Worm (Caenorhabditis elegans) whole organism, midembryonic: ENCODE measurements around the gene T19C4.1.
A peak's percentile ranks its signal among the peaks of the same experiment; 100 is the strongest.
"Not testable (repeated sequence)": the region's sequence is repeated elsewhere in the genome, so short reads cannot be mapped to it uniquely, and the experiment has no call there.

ENCODE experiments used
- T22C8.4 ChIP-seq: fragments of 200-800 bp; sonication (Bioruptor generic); IDR thresholded peaks from 2 replicates; pipeline ENCODE4 v1.3.6; 2022; ENCODE audit warnings: missing genetic modification characterization, missing compliant biosample characterization
- cog-1 ChIP-seq: sonication (generic microtip); optimal IDR thresholded peaks from 2 replicates; lab custom pipeline; 2016; ENCODE audit warnings: missing genetic modification characterization, missing compliant biosample characterization
- flt-1 ChIP-seq: fragments of 200-800 bp; sonication (Bioruptor generic); IDR thresholded peaks from 2 replicates; pipeline ENCODE4 v1.3.6; 2022; ENCODE audit warnings: missing genetic modification characterization, missing compliant biosample characterization
- klf-2 ChIP-seq: fragments of 200-800 bp; sonication (Bioruptor generic); conservative IDR thresholded peaks from 2 replicates; pipeline ENCODE4 v1.3.6; 2022; ENCODE audit warnings: missing genetic modification reagents, missing genetic modification characterization, missing compliant biosample characterization
- med-1 ChIP-seq: sonication (generic microtip); optimal IDR thresholded peaks from 2 replicates; lab custom pipeline; 2017; ENCODE audit warnings: missing genetic modification characterization, mild to moderate bottlenecking, missing compliant biosample characterization, antibody characterized with exemption, missing genetic modification reagents; ENCODE audit not compliant: insufficient read depth
- ref-1 ChIP-seq: fragments of 200-800 bp; sonication (Bioruptor generic); conservative IDR thresholded peaks from 2 replicates; pipeline ENCODE4 v1.3.6; 2022; ENCODE audit warnings: missing genetic modification reagents, missing genetic modification characterization, missing compliant biosample characterization
- tab-1 ChIP-seq: fragments of 200-800 bp; sonication (Bioruptor generic); IDR thresholded peaks from 2 replicates; pipeline ENCODE4 v1.3.6; 2022; ENCODE audit warnings: missing genetic modification characterization, missing compliant biosample characterization
- ztf-23 ChIP-seq: fragments of 200-800 bp; sonication (Bioruptor generic); IDR thresholded peaks from 2 replicates; pipeline ENCODE4 v1.3.6; 2022; ENCODE audit warnings: missing genetic modification reagents, missing genetic modification characterization, missing compliant biosample characterization
- ztf-29 ChIP-seq: fragments of 200-800 bp; sonication (Bioruptor generic); IDR thresholded peaks from 2 replicates; pipeline ENCODE4 v1.3.6; 2022; ENCODE audit warnings: missing genetic modification reagents, missing genetic modification characterization, missing compliant biosample characterization

T19C4.1 gene

ce11 chrV:11149405-11149804 is at the start of gene T19C4.1:
Gene T19C4.1 (plus strand): TSS chrV:11149705.
- TF ChIP-seq klf-2 (GFP tag; lab: Robert Waterston, UW): no peak
- no peak for TF ChIP-seq ref-1
- no peak for TF ChIP-seq ztf-23 (GFP tag; lab: Robert Waterston, UW)
- no peak for TF ChIP-seq cog-1

- no peak for TF ChIP-seq klf-2 (GFP tag; lab: Robert Waterston, UW)
- TF ChIP-seq cog-1: no peak
- no peak for TF ChIP-seq ztf-29
- no peak for TF ChIP-seq flt-1
- TF ChIP-seq ref-1: no peak
- no peak for TF ChIP-seq T22C8.4 (GFP tag; lab: Robert Waterston, UW)
- TF ChIP-seq med-1: no peak
- no peak for TF ChIP-seq tab-1
- TF ChIP-seq ztf-23 (GFP tag; lab: Robert Waterston, UW): no peak
Observed at ce11 chrV:11104408-11104807, 45.1 kb upstream of the T19C4.1 start.

ce11 chrV:11109647-11110046 is 39.9 kb upstream of the T19C4.1 start, which contains the start of gene Y42A5A.5:
Gene Y42A5A.5 (minus strand): TSS chrV:11109747.
- TF ChIP-seq T22C8.4 (GFP tag; lab: Robert Waterston, UW); cog-1; tab-1: not testable (repeated sequence)

- 0 out of 2 replicates have a peak, but pooled peaks have one; percentile 14 for TF ChIP-seq ref-1
- TF ChIP-seq flt-1: no peak; the same call in none of the 2 replicates
- peak; percentile 72; the same call in 1 of the 2 replicates for TF ChIP-seq ztf-29
- TF ChIP-seq tab-1: no peak; the same call in 1 of the 2 replicates
- peak; percentile 88 for TF ChIP-seq ztf-23 (GFP tag; lab: Robert Waterston, UW)
- TF ChIP-seq klf-2 (GFP tag; lab: Robert Waterston, UW): peak; percentile 40; the same call in 1 of the 2 replicates
- peak; percentile 91 for TF ChIP-seq med-1
- peak; percentile 58 for TF ChIP-seq cog-1
- peak; percentile 66 for TF ChIP-seq T22C8.4 (GFP tag; lab: Robert Waterston, UW)
Observed at ce11 chrV:11113041-11113574, 36.4 kb upstream of the T19C4.1 start, which contains the start of gene erfa-3. Gene erfa-3 (minus strand): TSS chrV:11113091.

- no peak for TF ChIP-seq cog-1
- no peak for TF ChIP-seq med-1
- TF ChIP-seq ztf-29: no peak
- TF ChIP-seq T22C8.4 (GFP tag; lab: Robert Waterston, UW): no peak
- no peak for TF ChIP-seq tab-1
- no peak for TF ChIP-seq klf-2 (GFP tag; lab: Robert Waterston, UW)
- no peak for TF ChIP-seq ztf-23 (GFP tag; lab: Robert Waterston, UW)
Observed at ce11 chrV:11113607-11114006, 35.9 kb upstream of the T19C4.1 start, which contains the start of gene math-33. Gene math-33 (plus strand): TSS chrV:11113907.

- TF ChIP-seq cog-1 (no peak), flt-1 (no peak), med-1 (no peak), ztf-29 (no peak), T22C8.4 (GFP tag; lab: Robert Waterston, UW) (no peak), tab-1 (no peak), ref-1 (no peak), klf-2 (GFP tag; lab: Robert Waterston, UW) (no peak), ztf-23 (GFP tag; lab: Robert Waterston, UW) (no peak)
Observed at ce11 chrV:11118179-11118725, 31.3 kb upstream of the T19C4.1 start.

- no peak for TF ChIP-seq ztf-23 (GFP tag; lab: Robert Waterston, UW)
- no peak for TF ChIP-seq ztf-29
- TF ChIP-seq cog-1: no peak
- no peak for TF ChIP-seq klf-2 (GFP tag; lab: Robert Waterston, UW)
- TF ChIP-seq tab-1: no peak
- TF ChIP-seq T22C8.4 (GFP tag; lab: Robert Waterston, UW): no peak
Observed at ce11 chrV:11119294-11119755, 30.2 kb upstream of the T19C4.1 start, which contains the start of gene scb-1. Gene scb-1 (minus strand): TSS chrV:11119705.

ce11 chrV:11121247-11121646 is 28.3 kb upstream of the T19C4.1 start:
- no peak for TF ChIP-seq klf-2 (GFP tag; lab: Robert Waterston, UW)
- no peak for TF ChIP-seq flt-1
- no peak for TF ChIP-seq ztf-29
- TF ChIP-seq med-1: no peak
- no peak for TF ChIP-seq ztf-23 (GFP tag; lab: Robert Waterston, UW)
- no peak for TF ChIP-seq tab-1
- no peak for TF ChIP-seq T22C8.4 (GFP tag; lab: Robert Waterston, UW)
- TF ChIP-seq cog-1: no peak
- no peak for TF ChIP-seq ref-1

ce11 chrV:11122466-11122865 is 27.0 kb upstream of the T19C4.1 start, which contains the start of gene mboa-2:
Gene mboa-2 (minus strand): TSS chrV:11122493.
- TF ChIP-seq flt-1 (no peak), ztf-29 (no peak), cog-1 (no peak), ztf-23 (GFP tag; lab: Robert Waterston, UW) (no peak), med-1 (no peak), T22C8.4 (GFP tag; lab: Robert Waterston, UW) (no peak), ref-1 (no peak), klf-2 (GFP tag; lab: Robert Waterston, UW) (no peak), tab-1 (no peak)

ce11 chrV:11123817-11124337 is 25.6 kb upstream of the T19C4.1 start, which contains the start of the genes atp-5 and lmtr-3:
Gene atp-5 (minus strand): TSS chrV:11123867.
Gene lmtr-3 (plus strand): TSS chrV:11124186.
- TF ChIP-seq cog-1 (peak; percentile 34), tab-1 (no peak), flt-1 (peak; percentile 60), ztf-23 (GFP tag; lab: Robert Waterston, UW) (peak; percentile 76), T22C8.4 (GFP tag; lab: Robert Waterston, UW) (peak; percentile 57; the same call in 1 of the 2 replicates), ref-1 (no peak), med-1 (no peak)
